Worm (Caenorhabditis elegans) whole organism, L1 larva: ENCODE results near the gene fkh-2.

ENCODE experiments used
- C16A3.4 ChIP-seq: fragments of 150-350 bp; optimal IDR thresholded peaks from 2 replicates; lab custom pipeline; 2014; ENCODE audit warnings: missing biosample characterization, missing genetic modification characterization
- C34B4.2 ChIP-seq: sonication (generic microtip); optimal IDR thresholded peaks from 2 replicates; lab custom pipeline; 2017; ENCODE audit warnings: mild to moderate bottlenecking, missing genetic modification characterization, missing compliant biosample characterization
- F16B12.6 ChIP-seq: fragments of 150-350 bp; optimal IDR thresholded peaks from 2 replicates; lab custom pipeline; 2014; ENCODE audit warnings: missing biosample characterization, missing genetic modification characterization
- blmp-1 ChIP-seq: fragments of 150-350 bp; optimal IDR thresholded peaks from 2 replicates; lab custom pipeline; 2014; ENCODE audit warnings: missing biosample characterization, missing genetic modification characterization
- ceh-82 ChIP-seq, 3 experiments: fragments of 150-350 bp in 1 of 3; sonication (generic microtip) in 2 of 3; optimal IDR thresholded peaks; 2 replicates each; lab custom pipeline; 2014 to 2017; ENCODE audit warnings: missing biosample characterization in 3 of 3, missing genetic modification characterization in 3 of 3
- dsc-1 ChIP-seq: sonication (generic microtip); optimal IDR thresholded peaks from 2 replicates; lab custom pipeline; 2016; ENCODE audit warnings: mild to moderate bottlenecking, missing genetic modification characterization, missing compliant biosample characterization
- efl-1 ChIP-seq, 4 experiments: fragments of 150-350 bp; optimal IDR thresholded peaks in 3 of 4; peaks in 1 of 4; 1 replicate in 1 of 4; 2 replicates in 3 of 4; lab custom pipeline; 2014; ENCODE audit warnings: missing biosample characterization in 2 of 4, missing genetic modification characterization in 2 of 4, missing genetic modification reagents in 2 of 4
- egl-27 ChIP-seq, 2 experiments: fragments of 150-350 bp in 1 of 2; sonication (generic microtip); optimal IDR thresholded peaks; 3 replicates each; lab custom pipeline; 2017 to 2018; ENCODE audit warnings: missing biosample characterization in 2 of 2, missing genetic modification characterization in 2 of 2, missing genetic modification reagents in 2 of 2
- elt-3 ChIP-seq, 6 experiments: fragments of 150-350 bp in 1 of 6; sonication (generic microtip); optimal IDR thresholded peaks; 2 replicates each; lab custom pipeline; 2017 to 2018; ENCODE audit warnings: missing biosample characterization in 6 of 6, missing genetic modification characterization in 6 of 6, inconsistent platforms in 1 of 6
- ets-5 ChIP-seq: fragments of 200-800 bp; sonication (Bioruptor generic); IDR thresholded peaks from 2 replicates; pipeline ENCODE4 v1.3.6; 2022; ENCODE audit warnings: missing genetic modification characterization, missing compliant biosample characterization
- fkh-10 ChIP-seq: sonication (generic microtip); optimal IDR thresholded peaks from 2 replicates; lab custom pipeline; 2017; ENCODE audit warnings: missing biosample characterization, missing genetic modification reagents, missing genetic modification characterization
- fkh-4 ChIP-seq: sonication (generic microtip); optimal IDR thresholded peaks from 2 replicates; lab custom pipeline; 2016; ENCODE audit warnings: missing compliant biosample characterization, missing genetic modification characterization, borderline replicate concordance
- fkh-8 ChIP-seq: sonication (generic microtip); optimal IDR thresholded peaks from 2 replicates; lab custom pipeline; 2016; ENCODE audit warnings: mild to moderate bottlenecking, missing genetic modification characterization, missing compliant biosample characterization
- isw-1 ChIP-seq: fragments of 200-800 bp; sonication (Bioruptor generic); IDR thresholded peaks from 2 replicates; pipeline ENCODE4 v1.3.6; 2022; ENCODE audit warnings: missing genetic modification characterization, missing compliant biosample characterization
- jun-1 ChIP-seq: fragments of 150-350 bp; optimal IDR thresholded peaks from 2 replicates; lab custom pipeline; 2014; ENCODE audit warnings: missing biosample characterization, missing genetic modification reagents, missing genetic modification characterization
- lin-14 ChIP-seq: fragments of 200-800 bp; sonication (Bioruptor generic); optimal IDR thresholded peaks from 2 replicates; lab custom pipeline; 2018; ENCODE audit warnings: mild to moderate bottlenecking, missing genetic modification characterization, moderate library complexity, missing compliant biosample characterization
- lin-15B ChIP-seq: fragments of 150-350 bp; sonication (generic microtip); optimal IDR thresholded peaks from 3 replicates; lab custom pipeline; 2014; ENCODE audit warnings: missing biosample characterization, missing genetic modification characterization
- mab-9 ChIP-seq: fragments of 200-800 bp; sonication (Bioruptor generic); IDR thresholded peaks from 2 replicates; pipeline ENCODE4 v1.3.6; 2022; ENCODE audit warnings: missing genetic modification reagents, missing genetic modification characterization, missing compliant biosample characterization
- mef-2 ChIP-seq: fragments of 150-350 bp; optimal IDR thresholded peaks from 2 replicates; lab custom pipeline; 2014; ENCODE audit warnings: missing biosample characterization, missing genetic modification characterization
- nhr-19 ChIP-seq: fragments of 200-800 bp; sonication (Bioruptor generic); conservative IDR thresholded peaks from 2 replicates; pipeline ENCODE4 v1.3.6; 2022; ENCODE audit warnings: missing genetic modification characterization, missing compliant biosample characterization
- nhr-237 ChIP-seq: fragments of 150-350 bp; optimal IDR thresholded peaks from 2 replicates; lab custom pipeline; 2014; ENCODE audit warnings: missing biosample characterization, missing genetic modification characterization
- nhr-71 ChIP-seq: sonication (generic microtip); optimal IDR thresholded peaks from 2 replicates; lab custom pipeline; 2016; ENCODE audit warnings: mild to moderate bottlenecking, missing genetic modification characterization, moderate library complexity, missing compliant biosample characterization
- nhr-77 ChIP-seq: fragments of 150-350 bp; optimal IDR thresholded peaks from 2 replicates; lab custom pipeline; 2014; ENCODE audit warnings: missing biosample characterization, missing genetic modification characterization
- nhr-84 ChIP-seq: sonication (generic microtip); optimal IDR thresholded peaks from 2 replicates; lab custom pipeline; 2017; ENCODE audit warnings: missing biosample characterization, missing genetic modification characterization
- nhr-90 ChIP-seq: sonication (generic microtip); optimal IDR thresholded peaks from 2 replicates; lab custom pipeline; 2016; ENCODE audit warnings: mild to moderate bottlenecking, missing genetic modification characterization, missing compliant biosample characterization; ENCODE audit not compliant: poor library complexity
- pax-3 ChIP-seq: fragments of 200-800 bp; sonication (Bioruptor generic); optimal IDR thresholded peaks from 2 replicates; lab custom pipeline; 2018; ENCODE audit warnings: mild to moderate bottlenecking, missing genetic modification characterization, moderate library complexity, missing compliant biosample characterization
- rnt-1 ChIP-seq: sonication (generic microtip); optimal IDR thresholded peaks from 2 replicates; lab custom pipeline; 2016; ENCODE audit warnings: mild to moderate bottlenecking, missing genetic modification characterization, moderate library complexity, missing compliant biosample characterization
- skn-1 ChIP-seq: fragments of 150-350 bp; optimal IDR thresholded peaks from 2 replicates; lab custom pipeline; 2014; ENCODE audit warnings: missing biosample characterization, missing genetic modification characterization
- snpc-4 ChIP-seq: fragments of 150-350 bp; optimal IDR thresholded peaks from 2 replicates; lab custom pipeline; 2014; ENCODE audit warnings: missing biosample characterization, missing genetic modification characterization
- snu-23 ChIP-seq: sonication (generic microtip); optimal IDR thresholded peaks from 2 replicates; lab custom pipeline; 2016; ENCODE audit warnings: missing genetic modification characterization, missing compliant biosample characterization
- sox-4 ChIP-seq: sonication (generic microtip); optimal IDR thresholded peaks from 2 replicates; lab custom pipeline; 2016; ENCODE audit warnings: missing genetic modification characterization, missing compliant biosample characterization
- sup-37 ChIP-seq: fragments of 200-800 bp; sonication (Bioruptor generic); optimal IDR thresholded peaks from 2 replicates; lab custom pipeline; 2018; ENCODE audit warnings: mild to moderate bottlenecking, missing genetic modification characterization, missing compliant biosample characterization
- swsn-7 ChIP-seq: sonication (generic microtip); optimal IDR thresholded peaks from 2 replicates; lab custom pipeline; 2016; ENCODE audit warnings: missing genetic modification characterization, missing compliant biosample characterization
- tbx-2 ChIP-seq: sonication (generic microtip); optimal IDR thresholded peaks from 2 replicates; lab custom pipeline; 2016; ENCODE audit warnings: missing genetic modification characterization, missing compliant biosample characterization
- tlp-1 ChIP-seq: fragments of 150-350 bp; optimal IDR thresholded peaks from 2 replicates; lab custom pipeline; 2014; ENCODE audit warnings: missing biosample characterization, missing genetic modification characterization
- unc-86 ChIP-seq: sonication (generic microtip); optimal IDR thresholded peaks from 2 replicates; lab custom pipeline; 2016; ENCODE audit warnings: missing genetic modification characterization, missing compliant biosample characterization
- unc-98 ChIP-seq: fragments of 200-800 bp; sonication (Bioruptor generic); IDR thresholded peaks from 2 replicates; pipeline ENCODE4 v1.3.6; 2022; ENCODE audit warnings: missing genetic modification characterization, missing compliant biosample characterization
- xbp-1 ChIP-seq: sonication (generic microtip); optimal IDR thresholded peaks from 2 replicates; lab custom pipeline; 2016; ENCODE audit warnings: missing genetic modification characterization, missing compliant biosample characterization
- ztf-11 ChIP-seq, 2 experiments: sonication (generic microtip); optimal IDR thresholded peaks; 2 replicates each; lab custom pipeline; 2016 to 2017; ENCODE audit warnings: missing genetic modification characterization in 2 of 2, missing biosample characterization in 1 of 2, missing compliant biosample characterization in 1 of 2
- ztf-4 ChIP-seq: fragments of 150-350 bp; optimal IDR thresholded peaks from 2 replicates; lab custom pipeline; 2014; ENCODE audit warnings: missing biosample characterization, missing genetic modification characterization

Gene fkh-2

ce11 chrX:3711581-3712101, 30.5 kb downstream of the fkh-2 start (continued):
- TF ChIP-seq egl-27 (tag; optimal IDR thresholded peaks at IDR 0.05; lab: Kevin White, UChicago) (no peak), ztf-11 (tag; optimal IDR thresholded peaks at IDR 0.05; lab: Kevin White, UChicago) (no peak)

DNA sequence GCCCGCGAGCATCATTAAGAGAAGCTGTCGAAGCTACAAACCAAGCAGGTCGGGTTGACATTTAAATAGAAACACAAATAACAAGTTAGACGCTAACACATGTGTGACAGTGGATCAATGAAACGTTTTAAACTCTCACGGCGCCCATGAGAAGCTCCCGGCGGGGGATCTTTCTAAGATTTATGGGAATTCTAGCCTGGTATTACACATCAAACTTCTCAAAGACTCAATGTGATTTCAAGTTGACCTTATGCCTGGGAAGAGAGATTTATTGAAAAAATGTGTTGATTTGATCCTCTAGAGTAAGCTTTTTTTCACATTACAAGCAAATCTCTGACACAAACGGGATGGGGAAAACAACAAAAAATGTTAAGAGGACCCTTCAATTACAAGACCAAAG, 32.4 kb downstream of the fkh-2 start:
- TF ChIP-seq lin-14 (GFP tag; lab: Kevin White, UChicago) (peak; percentile 33), swsn-7 (tag; lab: Kevin White, UChicago) (no peak), ets-5 (GFP tag; lab: Robert Waterston, UW) (no peak), snu-23 (GFP tag; lab: Kevin White, UChicago) (peak; percentile 4), rnt-1 (tag; lab: Kevin White, UChicago) (peak; percentile 32), fkh-4 (tag; lab: Kevin White, UChicago) (peak; percentile 80), nhr-71 (tag; lab: Kevin White, UChicago) (peak; percentile 50), efl-1 (optimal IDR thresholded peaks at IDR 0.05; lab: Kevin White, UChicago) (no peak), efl-1 (GFP tag; optimal IDR thresholded peaks at IDR 0.05 in 1 of 2; lab: Kevin White, UChicago) (peak in 1 of 2 experiments; percentile 70), dsc-1 (tag; lab: Kevin White, UChicago) (peak; percentile 94)

DNA sequence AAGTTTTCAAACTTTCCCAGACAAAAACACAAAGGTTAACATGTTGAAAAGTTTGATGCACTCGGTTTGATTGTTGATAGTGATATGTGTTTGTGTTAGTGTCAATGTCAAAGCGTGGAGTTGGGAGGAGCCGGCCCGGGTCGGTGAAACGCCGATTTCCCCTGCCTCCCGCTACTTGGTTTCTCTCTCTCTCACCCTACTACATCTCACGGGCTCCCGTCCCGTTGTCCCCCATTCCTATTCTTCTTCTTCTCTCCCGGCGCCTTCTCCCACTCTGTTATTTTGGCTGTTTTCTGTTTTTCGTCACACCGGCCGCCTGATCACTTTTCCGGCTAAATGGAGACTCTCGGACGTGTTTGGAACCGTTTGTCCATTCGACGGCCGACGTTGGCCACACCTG, 35.8 kb downstream of the fkh-2 start:
- no peak for TF ChIP-seq tbx-2
- TF ChIP-seq rnt-1 (tag; lab: Kevin White, UChicago), result peak; percentile 68
- peak; percentile 31 for TF ChIP-seq dsc-1 (tag; lab: Kevin White, UChicago)
- TF ChIP-seq lin-14 (GFP tag; lab: Kevin White, UChicago), result peak; percentile 37
- no peak for TF ChIP-seq elt-3 (tag; optimal IDR thresholded peaks at IDR 0.05; lab: Kevin White, UChicago)
- no peak for TF ChIP-seq unc-98 (GFP tag; lab: Robert Waterston, UW)
- no peak for TF ChIP-seq skn-1 (tag; lab: Kevin White, UChicago)
- TF ChIP-seq nhr-71 (tag; lab: Kevin White, UChicago), result peak; percentile 61
- TF ChIP-seq snu-23 (GFP tag; lab: Kevin White, UChicago), result peak; percentile 17
- TF ChIP-seq sup-37 (GFP tag; lab: Kevin White, UChicago), result no peak
- no peak for TF ChIP-seq blmp-1 (tag; lab: Kevin White, UChicago)
- TF ChIP-seq tlp-1 (tag; lab: Kevin White, UChicago), result no peak
- TF ChIP-seq lin-15B (tag; lab: Kevin White, UChicago), result no peak

DNA sequence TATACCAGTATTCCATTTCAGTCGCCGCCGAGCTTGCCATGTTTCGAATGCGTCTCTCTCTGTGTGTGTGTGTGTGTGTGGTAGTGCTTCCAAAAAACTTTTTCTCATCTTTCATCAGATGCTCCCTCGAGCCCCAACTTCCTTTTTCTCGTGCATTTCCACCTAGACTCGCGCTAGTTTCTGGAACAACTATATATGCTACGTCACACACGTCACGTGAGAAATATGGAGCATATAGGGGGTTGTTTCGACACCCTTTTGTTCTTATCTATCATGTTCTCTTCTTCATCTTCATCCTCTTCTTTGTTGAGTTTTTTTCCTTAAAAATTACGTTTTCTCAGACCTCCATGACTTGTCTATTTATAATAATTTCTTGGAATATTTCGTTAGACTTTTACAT, 36.8 kb downstream of the fkh-2 start:
- TF ChIP-seq nhr-71 (tag; lab: Kevin White, UChicago), result peak; percentile 39
- TF ChIP-seq unc-86 (tag; lab: Kevin White, UChicago), result peak; percentile 24
- peak; percentile 43 for TF ChIP-seq fkh-8
- TF ChIP-seq rnt-1 (tag; lab: Kevin White, UChicago), result peak; percentile 1
- no peak for TF ChIP-seq C34B4.2 (tag; lab: Kevin White, UChicago)
- TF ChIP-seq xbp-1 (tag; lab: Kevin White, UChicago), result no peak
- peak; percentile 47 for TF ChIP-seq lin-14 (GFP tag; lab: Kevin White, UChicago)

- TF ChIP-seq ceh-82 (tag; optimal IDR thresholded peaks at IDR 0.05; lab: Kevin White, UChicago) (no peak), sox-4 (tag; lab: Kevin White, UChicago) (no peak), isw-1 (GFP tag; lab: Robert Waterston, UW) (no peak), nhr-90 (tag; lab: Kevin White, UChicago) (no peak), mab-9 (GFP tag; lab: Robert Waterston, UW) (no peak)
Measured at ce11 chrX:3701861-3702260, 40.3 kb downstream of the fkh-2 start.

DNA sequence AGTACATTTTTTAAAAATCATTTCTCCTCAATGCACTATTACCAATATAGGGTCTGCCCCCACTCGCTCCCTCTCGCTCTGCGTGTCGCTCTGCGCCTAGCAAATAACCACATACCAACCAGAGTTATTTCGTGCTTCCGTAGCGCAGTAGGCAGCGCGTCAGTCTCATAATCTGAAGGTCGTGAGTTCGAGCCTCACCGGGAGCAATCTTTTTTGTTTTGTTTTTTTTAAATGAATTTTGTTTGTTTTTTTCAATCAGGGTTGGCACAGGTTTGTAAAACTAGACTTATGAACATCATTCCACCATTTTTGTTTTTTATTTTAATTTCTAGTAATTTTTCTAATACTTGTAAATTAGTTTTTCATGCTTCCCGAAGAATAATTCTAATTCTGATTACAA, 44.5 kb downstream of the fkh-2 start:
- TF ChIP-seq elt-3 (tag; optimal IDR thresholded peaks at IDR 0.05; lab: Kevin White, UChicago), result peak in 2 of 6 experiments; percentile 19 to 36
- no peak for TF ChIP-seq nhr-237
- peak; percentile 51 for TF ChIP-seq fkh-10 (GFP tag; lab: Kevin White, UChicago)
- TF ChIP-seq mef-2 (tag; lab: Kevin White, UChicago), result no peak
- no peak for TF ChIP-seq F16B12.6 (tag; lab: Kevin White, UChicago)
- TF ChIP-seq ztf-11 (tag; optimal IDR thresholded peaks at IDR 0.05; lab: Kevin White, UChicago), result peak in 1 of 2 experiments; percentile 56
- TF ChIP-seq pax-3, result peak; percentile 35
- TF ChIP-seq C34B4.2 (tag; lab: Kevin White, UChicago), result no peak
- TF ChIP-seq swsn-7 (tag; lab: Kevin White, UChicago), result peak; percentile 75
- no peak for TF ChIP-seq unc-98 (GFP tag; lab: Robert Waterston, UW)
- TF ChIP-seq C16A3.4 (tag; lab: Kevin White, UChicago), result peak; percentile 57
- peak; percentile 79 for TF ChIP-seq nhr-19 (GFP tag; lab: Robert Waterston, UW)
- no peak for TF ChIP-seq isw-1 (GFP tag; lab: Robert Waterston, UW)
- no peak for TF ChIP-seq snpc-4 (tag; lab: Kevin White, UChicago)
- TF ChIP-seq nhr-84 (tag; lab: Kevin White, UChicago), result no peak
- TF ChIP-seq nhr-77, result no peak
- TF ChIP-seq jun-1, result peak; percentile 6
- TF ChIP-seq ztf-4, result no peak
